Worm (Caenorhabditis elegans) whole organism, L4 larva: ENCODE results near the gene C11G6.2.

ENCODE experiments used
- F26F4.8 ChIP-seq: fragments of 200-800 bp; sonication (Bioruptor generic); conservative IDR thresholded peaks from 2 replicates; pipeline ENCODE4 v1.3.6; 2022; ENCODE audit warnings: missing genetic modification characterization, missing compliant biosample characterization
- aha-1 ChIP-seq: fragments of 150-350 bp; peaks from one replicate; lab custom pipeline; 2014; ENCODE audit warnings: missing biosample characterization, missing genetic modification characterization
- dpl-1 ChIP-seq: fragments of 150-350 bp; optimal IDR thresholded peaks from 2 replicates; lab custom pipeline; 2014; ENCODE audit warnings: missing biosample characterization, missing genetic modification reagents, missing genetic modification characterization
- lin-39 ChIP-seq: fragments of 150-350 bp; optimal IDR thresholded peaks from 2 replicates; lab custom pipeline; 2014; ENCODE audit warnings: missing biosample characterization, missing genetic modification reagents, missing genetic modification characterization
- nhr-237 ChIP-seq: sonication (generic microtip); optimal IDR thresholded peaks from 2 replicates; lab custom pipeline; 2017; ENCODE audit warnings: missing biosample characterization, missing genetic modification characterization

- no peak for TF ChIP-seq lin-39 (tag; lab: Kevin White, UChicago)
- TF ChIP-seq nhr-237 (tag; lab: Kevin White, UChicago), result no peak
- no peak for TF ChIP-seq F26F4.8 (GFP tag; lab: Robert Waterston, UW)
- TF ChIP-seq aha-1 (tag; lab: Kevin White, UChicago), result peak; percentile 59
- no peak for TF ChIP-seq dpl-1 (GFP tag; lab: Kevin White, UChicago)
Observed at ce11 chrX:16341838-16342237, 13.4 kb downstream of the C11G6.2 start.
